Worm (Caenorhabditis elegans) whole organism, L3 larva: Measurements from ENCODE around the gene ZK1290.5.

Experiments
- jun-1 ChIP-seq: fragments of 150-350 bp; optimal IDR thresholded peaks from 2 replicates; lab custom pipeline; 2014; ENCODE audit warnings: missing biosample characterization, missing genetic modification reagents, missing genetic modification characterization
- mml-1 ChIP-seq: fragments of 150-350 bp; sonication (generic microtip); optimal IDR thresholded peaks from 3 replicates; lab custom pipeline; 2014; ENCODE audit warnings: missing biosample characterization, missing genetic modification characterization

Gene ZK1290.5

DNA sequence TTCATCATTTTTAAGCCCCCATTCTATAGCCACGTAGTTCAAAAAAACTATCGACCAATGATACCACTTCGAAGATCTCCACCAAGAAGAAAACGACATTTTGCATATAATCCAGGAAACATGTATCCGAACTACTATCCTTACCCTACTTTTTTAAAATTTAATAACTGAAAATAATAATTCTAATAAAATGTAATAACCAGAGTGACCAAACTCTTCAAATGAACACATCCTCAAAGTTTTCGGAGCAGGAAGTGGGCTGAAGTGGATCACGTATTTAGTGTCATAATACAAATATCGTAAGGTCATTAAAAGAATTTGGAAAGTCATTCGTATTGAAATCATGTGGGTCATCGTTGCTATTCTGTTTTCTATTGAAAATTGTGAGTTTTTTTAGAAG is 48.0 kb downstream of the ZK1290.5 start, which contains the start of gene F35D2.6:
Gene F35D2.6, plus strand, starts transcription at position 301 of the 400 bp plus-strand sequence.
- TF ChIP-seq mml-1 (no peak), jun-1 (no peak)
